Fruit fly (Drosophila melanogaster): Measurements from ENCODE around the gene Gr64c.

Gene Gr64c

dm6 chr3L:4070996-4071379 lies 42.6 kb downstream of the Gr64c start (continued):
- TF ChIP-seq Gug (GFP tag; IDR thresholded peaks at IDR 0.05): peak; percentile 78
- TF ChIP-seq slbo (GFP tag; IDR thresholded peaks at IDR 0.05): peak; percentile 88
- peak; percentile 13; the same call in 1 of the 3 replicates for TF ChIP-seq Optix (GFP tag; IDR thresholded peaks at IDR 0.05)
- no peak for TF ChIP-seq da (GFP tag; optimal IDR thresholded peaks at IDR 0.05)
- TF ChIP-seq ftz-f1 (GFP tag; optimal IDR thresholded peaks at IDR 0.05): no peak
- no peak for TF ChIP-seq Opbp (GFP tag; IDR thresholded peaks at IDR 0.05; ENCODE audit: partially characterized antibody)
- no peak for TF ChIP-seq crc (GFP tag; optimal IDR thresholded peaks at IDR 0.05)
- no peak for TF ChIP-seq Vsx1 (GFP tag; optimal IDR thresholded peaks at IDR 0.05)
- 0 out of 2 replicates have a peak, but pooled peaks have one; percentile 33 for TF ChIP-seq aop (GFP tag; IDR thresholded peaks at IDR 0.05)
- no peak for TF ChIP-seq HmgD (GFP tag; optimal IDR thresholded peaks at IDR 0.05)
- peak; percentile 80 for TF ChIP-seq Rfx (GFP tag; IDR thresholded peaks at IDR 0.05)
- peak; percentile 59 for TF ChIP-seq Dbx (GFP tag; IDR thresholded peaks at IDR 0.05)
- no peak for TF ChIP-seq Atf-2 (GFP tag; optimal IDR thresholded peaks at IDR 0.05)
- TF ChIP-seq gfzf (GFP tag; optimal IDR thresholded peaks at IDR 0.05): no peak
- TF ChIP-seq Bteb2 (GFP tag; optimal IDR thresholded peaks at IDR 0.05): no peak
- TF ChIP-seq slou (GFP tag; optimal IDR thresholded peaks at IDR 0.05): peak; percentile 31
- TF ChIP-seq Hr78 (GFP tag; optimal IDR thresholded peaks at IDR 0.05): no peak
- TF ChIP-seq CG4282 (GFP tag; optimal IDR thresholded peaks at IDR 0.05): no peak
- TF ChIP-seq CG8359 (GFP tag; optimal IDR thresholded peaks at IDR 0.05; ENCODE audit: borderline replicate concordance): no peak
- no peak for TF ChIP-seq BtbVII (GFP tag; optimal IDR thresholded peaks at IDR 0.05)
- peak; percentile 74 for TF ChIP-seq unpg (GFP tag; optimal IDR thresholded peaks at IDR 0.05)
- TF ChIP-seq Sin3A (optimal IDR thresholded peaks at IDR 0.05): no peak
- no peak for TF ChIP-seq odd (GFP tag; optimal IDR thresholded peaks at IDR 0.05)
- TF ChIP-seq CG18764 (GFP tag; optimal IDR thresholded peaks at IDR 0.05): peak; percentile 0
- TF ChIP-seq CG32772 (GFP tag; IDR thresholded peaks at IDR 0.05): peak; percentile 69
- peak; percentile 22 for TF ChIP-seq CG4424 (GFP tag; optimal IDR thresholded peaks at IDR 0.05)
- no peak; the same call in 1 of the 2 replicates for TF ChIP-seq chm (GFP tag; IDR thresholded peaks at IDR 0.05)
- peak; percentile 43; the same call in 1 of the 2 replicates for TF ChIP-seq CG10959 (GFP tag; IDR thresholded peaks at IDR 0.05)
- TF ChIP-seq usp (GFP tag; optimal IDR thresholded peaks at IDR 0.05): no peak
- no peak for TF ChIP-seq dmrt11E (tag; optimal IDR thresholded peaks at IDR 0.05)
- peak; percentile 68 for TF ChIP-seq Rx (GFP tag; IDR thresholded peaks at IDR 0.05)
- peak; percentile 7 for TF ChIP-seq CG1647 (GFP tag; optimal IDR thresholded peaks at IDR 0.05)
- peak; percentile 83 for TF ChIP-seq ranshi (GFP tag; IDR thresholded peaks at IDR 0.05)
- TF ChIP-seq HLHmδ (GFP tag; optimal IDR thresholded peaks at IDR 0.05): no peak
- TF ChIP-seq Mes4 (GFP tag; optimal IDR thresholded peaks at IDR 0.05): no peak
- TF ChIP-seq PHDP (tag; optimal IDR thresholded peaks at IDR 0.05): peak; percentile 69
- peak; percentile 41; the same call in 1 of the 2 replicates for TF ChIP-seq CG9215 (GFP tag; IDR thresholded peaks at IDR 0.05)
- no peak for TF ChIP-seq abd-A (tag; optimal IDR thresholded peaks at IDR 0.05)
- no peak for TF ChIP-seq sens (GFP tag)
- peak; percentile 86 for TF ChIP-seq ci (GFP tag; IDR thresholded peaks at IDR 0.05)
- no peak for TF ChIP-seq Dip2 (GFP tag; IDR thresholded peaks at IDR 0.05)
- TF ChIP-seq CG12071 (GFP tag; optimal IDR thresholded peaks at IDR 0.05): peak; percentile 78
- no peak for TF ChIP-seq run (tag; optimal IDR thresholded peaks at IDR 0.05)
- TF ChIP-seq tin (GFP tag; optimal IDR thresholded peaks at IDR 0.05): peak; percentile 48
- TF ChIP-seq pita (GFP tag; optimal IDR thresholded peaks at IDR 0.05): no peak
- peak; percentile 29 for TF ChIP-seq CG10147 (GFP tag; optimal IDR thresholded peaks at IDR 0.05)
- no peak; the same call in 1 of the 2 replicates for TF ChIP-seq Doc2 (GFP tag; IDR thresholded peaks at IDR 0.05)
- TF ChIP-seq h (optimal IDR thresholded peaks at IDR 0.05): no peak
- TF ChIP-seq CG12155 (GFP tag; optimal IDR thresholded peaks at IDR 0.05): no peak
- no peak for TF ChIP-seq Myb (GFP tag; optimal IDR thresholded peaks at IDR 0.05)
- TF ChIP-seq CG6654 (GFP tag; optimal IDR thresholded peaks at IDR 0.05): peak; percentile 26
- no peak for TF ChIP-seq Sox100B (GFP tag; optimal IDR thresholded peaks at IDR 0.05)
- peak in 1 of 2 experiments; percentile 50 for TF ChIP-seq dpn (GFP tag; optimal IDR thresholded peaks at IDR 0.05)

Measured in whole organism, embryonic.